Worm (Caenorhabditis elegans) whole organism, late embryonic: ENCODE data around the gene Y66C5A.1.

ENCODE experiments used
- C08G9.2 ChIP-seq: sonication (generic microtip); optimal IDR thresholded peaks from 2 replicates; lab custom pipeline; 2016; ENCODE audit warnings: mild to moderate bottlenecking, missing genetic modification characterization, moderate library complexity, missing compliant biosample characterization
- K02D7.2 ChIP-seq: sonication (generic microtip); optimal IDR thresholded peaks from 2 replicates; lab custom pipeline; 2017; ENCODE audit warnings: mild to moderate bottlenecking, missing genetic modification characterization, missing compliant biosample characterization
- Y22D7AL.16 ChIP-seq: sonication (generic microtip); optimal IDR thresholded peaks from 2 replicates; lab custom pipeline; 2016; ENCODE audit warnings: missing genetic modification characterization, missing compliant biosample characterization
- ama-1 ChIP-seq: fragments of 150-350 bp; optimal IDR thresholded peaks from 2 replicates; lab custom pipeline; 2014
- ceh-14 ChIP-seq: sonication (generic microtip); optimal IDR thresholded peaks from 2 replicates; lab custom pipeline; 2016; ENCODE audit warnings: missing genotype, missing genetic modification characterization, missing compliant biosample characterization
- ceh-24 ChIP-seq: sonication (generic microtip); optimal IDR thresholded peaks from 2 replicates; lab custom pipeline; 2016; ENCODE audit warnings: mild to moderate bottlenecking, missing genetic modification characterization, missing compliant biosample characterization
- ceh-45 ChIP-seq: fragments of 200-800 bp; sonication (Bioruptor generic); IDR thresholded peaks from 2 replicates; pipeline ENCODE4 v1.3.6; 2022; ENCODE audit warnings: missing genetic modification reagents, missing genetic modification characterization, missing compliant biosample characterization
- ceh-9 ChIP-seq: sonication (generic microtip); optimal IDR thresholded peaks from 2 replicates; lab custom pipeline; 2016; ENCODE audit warnings: mild to moderate bottlenecking, missing genetic modification characterization, inconsistent platforms, missing compliant biosample characterization
- che-1 ChIP-seq: sonication (generic microtip); optimal IDR thresholded peaks from 2 replicates; lab custom pipeline; 2016; ENCODE audit warnings: mild to moderate bottlenecking, missing genetic modification characterization, missing compliant biosample characterization
- dve-1 ChIP-seq: sonication (generic microtip); optimal IDR thresholded peaks from 2 replicates; lab custom pipeline; 2017; ENCODE audit warnings: antibody characterized with exemption, mild to moderate bottlenecking, missing genetic modification characterization, missing compliant biosample characterization
- elt-2 ChIP-seq: sonication (generic microtip); optimal IDR thresholded peaks from 2 replicates; lab custom pipeline; 2016; ENCODE audit warnings: missing genetic modification reagents, missing genetic modification characterization, missing compliant biosample characterization
- ets-4 ChIP-seq: sonication (generic microtip); optimal IDR thresholded peaks from 2 replicates; lab custom pipeline; 2016; ENCODE audit warnings: missing genetic modification characterization, missing compliant biosample characterization
- eyg-1 ChIP-seq: sonication (generic microtip); optimal IDR thresholded peaks from 2 replicates; lab custom pipeline; 2016; ENCODE audit warnings: missing genotype, missing genetic modification characterization, missing compliant biosample characterization
- hlh-15 ChIP-seq: sonication (generic microtip); optimal IDR thresholded peaks from 2 replicates; lab custom pipeline; 2016; ENCODE audit warnings: missing genetic modification characterization, missing compliant biosample characterization
- hlh-30 ChIP-seq: sonication (generic microtip); optimal IDR thresholded peaks from 2 replicates; lab custom pipeline; 2017; ENCODE audit warnings: antibody characterized with exemption, missing genetic modification characterization, missing compliant biosample characterization; ENCODE audit not compliant: insufficient read depth
- hlh-6 ChIP-seq: sonication (generic microtip); optimal IDR thresholded peaks from 2 replicates; lab custom pipeline; 2016; ENCODE audit warnings: missing genotype, missing genetic modification characterization, missing compliant biosample characterization
- hlh-8 ChIP-seq: sonication (generic microtip); optimal IDR thresholded peaks from 2 replicates; lab custom pipeline; 2016; ENCODE audit warnings: missing genotype, missing genetic modification characterization, missing compliant biosample characterization
- lim-6 ChIP-seq: sonication (generic microtip); optimal IDR thresholded peaks from 2 replicates; lab custom pipeline; 2016; ENCODE audit warnings: missing genetic modification characterization, missing compliant biosample characterization
- lin-11 ChIP-seq: fragments of 200-800 bp; sonication (Bioruptor generic); optimal IDR thresholded peaks from 2 replicates; lab custom pipeline; 2018; ENCODE audit warnings: mild to moderate bottlenecking, missing genetic modification characterization, missing compliant biosample characterization
- nfya-1 ChIP-seq: sonication (generic microtip); optimal IDR thresholded peaks from 2 replicates; lab custom pipeline; 2017; ENCODE audit warnings: missing genetic modification characterization, mild to moderate bottlenecking, missing compliant biosample characterization, antibody characterized with exemption, moderate library complexity
- pat-9 ChIP-seq: fragments of 200-800 bp; sonication (Bioruptor generic); optimal IDR thresholded peaks from 2 replicates; lab custom pipeline; 2018; ENCODE audit warnings: mild to moderate bottlenecking, missing genetic modification characterization, moderate library complexity, missing compliant biosample characterization
- pha-4 ChIP-seq: fragments of 150-350 bp; optimal IDR thresholded peaks from 2 replicates; lab custom pipeline; 2018; ENCODE audit warnings: missing biosample characterization, missing genetic modification reagents, missing genetic modification characterization
- pros-1 ChIP-seq: fragments of 150-350 bp; optimal IDR thresholded peaks from 2 replicates; lab custom pipeline; 2014; ENCODE audit warnings: missing biosample characterization, missing genetic modification reagents, missing genetic modification characterization
- rnt-1 ChIP-seq: sonication (generic microtip); optimal IDR thresholded peaks from 2 replicates; lab custom pipeline; 2016; ENCODE audit warnings: missing genetic modification characterization, missing compliant biosample characterization
- sdc-2 ChIP-seq: sonication (generic microtip); optimal IDR thresholded peaks from 2 replicates; lab custom pipeline; 2016; ENCODE audit warnings: missing genotype, missing genetic modification characterization, missing compliant biosample characterization
- sox-2 ChIP-seq: fragments of 200-800 bp; sonication (Bioruptor generic); IDR thresholded peaks from 2 replicates; pipeline ENCODE4 v1.3.6; 2022; ENCODE audit warnings: missing genetic modification reagents, missing genetic modification characterization, missing compliant biosample characterization
- sox-4 ChIP-seq: sonication (generic microtip); optimal IDR thresholded peaks from 2 replicates; lab custom pipeline; 2017; ENCODE audit warnings: mild to moderate bottlenecking, missing genetic modification characterization, inconsistent platforms, missing compliant biosample characterization
- tbx-2 ChIP-seq: sonication (generic microtip); optimal IDR thresholded peaks from 2 replicates; lab custom pipeline; 2016; ENCODE audit warnings: missing genetic modification characterization, missing compliant biosample characterization
- tbx-7 ChIP-seq: sonication (generic microtip); optimal IDR thresholded peaks from 2 replicates; lab custom pipeline; 2016; ENCODE audit warnings: missing genotype, missing genetic modification characterization, missing compliant biosample characterization
- unc-42 ChIP-seq: sonication (generic microtip); optimal IDR thresholded peaks from 2 replicates; lab custom pipeline; 2016; ENCODE audit warnings: missing genotype, missing genetic modification characterization, missing compliant biosample characterization
- unc-55 ChIP-seq: sonication (generic microtip); optimal IDR thresholded peaks from 2 replicates; lab custom pipeline; 2017; ENCODE audit warnings: missing biosample characterization, missing genetic modification reagents, missing genetic modification characterization
- unc-86 ChIP-seq: sonication (generic microtip); optimal IDR thresholded peaks from 2 replicates; lab custom pipeline; 2016; ENCODE audit warnings: missing genetic modification characterization, missing compliant biosample characterization
- zip-5 ChIP-seq: sonication (generic microtip); optimal IDR thresholded peaks from 2 replicates; lab custom pipeline; 2016; ENCODE audit warnings: missing genetic modification characterization, missing compliant biosample characterization

The Y66C5A.1 gene

ce11 chrX:14442321-14442720 lies 13.0 kb downstream of the Y66C5A.1 start, which contains the start of gene F23D12.3:
Gene F23D12.3, plus strand, starts transcription at chrX:14442621.
- TF ChIP-seq lim-6 (tag; lab: Kevin White, UChicago): no peak
- TF ChIP-seq lin-11 (tag; lab: Kevin White, UChicago): no peak
- no peak for TF ChIP-seq ceh-45 (GFP tag; lab: Robert Waterston, UW)
- no peak for TF ChIP-seq sox-4 (tag; lab: Kevin White, UChicago)
- TF ChIP-seq sdc-2 (tag; lab: Kevin White, UChicago): no peak
- TF ChIP-seq nfya-1 (tag; lab: Kevin White, UChicago): no peak
- TF ChIP-seq pros-1 (tag; lab: Kevin White, UChicago): no peak
- TF ChIP-seq rnt-1: no peak
- TF ChIP-seq unc-86: no peak
- no peak for TF ChIP-seq zip-5 (tag; lab: Kevin White, UChicago)
- TF ChIP-seq hlh-8 (tag; lab: Kevin White, UChicago): no peak
- TF ChIP-seq che-1 (tag; lab: Kevin White, UChicago): no peak
- TF ChIP-seq ceh-9 (tag; lab: Kevin White, UChicago): no peak
- TF ChIP-seq elt-2 (tag; lab: Kevin White, UChicago): no peak
- no peak for TF ChIP-seq hlh-6
- no peak for TF ChIP-seq pat-9 (tag; lab: Kevin White, UChicago)
- TF ChIP-seq ama-1 (lab: Kevin White, UChicago): no peak
- no peak for TF ChIP-seq unc-55 (GFP tag; lab: Kevin White, UChicago)
- TF ChIP-seq, all 69 proteins: peak for 0

- TF ChIP-seq sox-2 (GFP tag; lab: Robert Waterston, UW) (no peak), sox-4 (tag; lab: Kevin White, UChicago) (no peak), tbx-2 (tag; lab: Kevin White, UChicago) (no peak), tbx-7 (tag; lab: Kevin White, UChicago) (no peak), pat-9 (tag; lab: Kevin White, UChicago) (no peak), ceh-24 (tag; lab: Kevin White, UChicago) (no peak), unc-42 (tag; lab: Kevin White, UChicago) (no peak)
These were observed 19.6 kb downstream of the Y66C5A.1 start for ce11 chrX:14435648-14436155.

- TF ChIP-seq C08G9.2 (tag; lab: Kevin White, UChicago) (no peak), rnt-1 (no peak), elt-2 (tag; lab: Kevin White, UChicago) (no peak), hlh-30 (tag; lab: Kevin White, UChicago) (no peak), dve-1 (tag; lab: Kevin White, UChicago) (no peak), tbx-7 (tag; lab: Kevin White, UChicago) (no peak), eyg-1 (tag; lab: Kevin White, UChicago) (no peak), unc-42 (tag; lab: Kevin White, UChicago) (no peak), ama-1 (lab: Kevin White, UChicago) (no peak), K02D7.2 (tag; lab: Kevin White, UChicago) (no peak), Y22D7AL.16 (tag; lab: Kevin White, UChicago) (no peak), hlh-15 (no peak), pha-4 (no peak), ceh-14 (tag; lab: Kevin White, UChicago) (no peak), unc-55 (GFP tag; lab: Kevin White, UChicago) (no peak), ets-4 (tag; lab: Kevin White, UChicago) (no peak)
These were observed 24.9 kb downstream of the Y66C5A.1 start for ce11 chrX:14430436-14430835.

DNA sequence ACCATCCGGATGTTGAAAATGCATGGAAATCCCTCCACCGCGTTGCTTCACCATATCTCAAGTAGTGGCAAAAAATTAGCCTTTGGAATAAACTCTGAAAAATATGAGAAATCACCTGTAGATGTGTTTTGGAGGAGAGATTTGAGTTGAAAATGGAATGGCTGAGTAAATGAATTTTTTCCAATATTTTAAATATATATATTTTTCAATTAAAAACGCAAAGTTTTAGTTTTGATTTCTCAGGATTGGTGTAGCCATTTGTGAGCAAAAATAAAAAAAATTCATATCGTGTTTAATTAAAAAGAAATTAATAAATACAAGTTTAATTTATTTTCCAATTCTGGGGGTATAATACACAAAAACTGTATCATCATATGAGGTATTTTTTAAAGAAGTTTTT lies 27.3 kb downstream of the Y66C5A.1 start, which contains the start of gene F23D12.1:
F23D12.1 (minus strand) TSS at position 101 of the 400 bp plus-strand sequence.
- TF ChIP-seq zip-5 (tag; lab: Kevin White, UChicago) (no peak), unc-42 (tag; lab: Kevin White, UChicago) (no peak), hlh-6 (no peak)

DNA sequence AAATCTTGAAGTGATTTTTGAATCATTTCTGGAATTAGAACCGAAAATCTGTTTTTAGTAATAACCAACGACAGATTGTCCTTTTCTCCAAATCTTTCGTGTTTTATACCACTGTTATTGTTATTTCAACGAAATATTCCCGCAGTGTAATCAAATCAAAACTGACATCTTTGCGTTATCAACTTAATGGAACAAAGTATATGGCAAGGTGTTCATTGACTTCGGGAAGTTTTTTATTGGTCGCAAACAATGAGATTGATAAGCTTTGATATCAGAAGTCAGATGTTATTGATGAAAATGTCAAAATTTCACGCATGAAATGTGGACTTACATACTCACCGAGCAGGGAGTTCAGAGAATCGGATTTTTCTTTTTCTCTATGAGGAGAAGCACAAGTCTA lies 30.6 kb downstream of the Y66C5A.1 start, which contains the start of gene F23D12.11:
F23D12.11 (minus strand) TSS at position 79 of the 400 bp plus-strand sequence.
- no peak for TF ChIP-seq elt-2 (tag; lab: Kevin White, UChicago)
- no peak for TF ChIP-seq hlh-6
